Worm (Caenorhabditis elegans): Measurements from ENCODE around the gene acr-17.

- no peak for TF ChIP-seq med-1 (GFP tag; optimal IDR thresholded peaks at IDR 0.05; ENCODE audit: insufficient read depth)
- no peak for TF ChIP-seq T22C8.4 (GFP tag; IDR thresholded peaks at IDR 0.05)
- TF ChIP-seq ztf-29 (GFP tag; IDR thresholded peaks at IDR 0.05), result no peak
- no peak for TF ChIP-seq flt-1 (GFP tag; IDR thresholded peaks at IDR 0.05)
- no peak for TF ChIP-seq cog-1 (tag; optimal IDR thresholded peaks at IDR 0.05)
- no peak for TF ChIP-seq klf-2 (GFP tag; conservative IDR thresholded peaks at IDR 0.05)
- no peak for TF ChIP-seq ztf-23 (GFP tag; IDR thresholded peaks at IDR 0.05)
These were observed 37.8 kb upstream of the acr-17 start, which contains the start of gene srj-19 for ce11 chrV:2570643-2571042.
